Fruit fly (Drosophila melanogaster): ENCODE measurements around the gene CG44325.

CG44325 gene

DNA sequence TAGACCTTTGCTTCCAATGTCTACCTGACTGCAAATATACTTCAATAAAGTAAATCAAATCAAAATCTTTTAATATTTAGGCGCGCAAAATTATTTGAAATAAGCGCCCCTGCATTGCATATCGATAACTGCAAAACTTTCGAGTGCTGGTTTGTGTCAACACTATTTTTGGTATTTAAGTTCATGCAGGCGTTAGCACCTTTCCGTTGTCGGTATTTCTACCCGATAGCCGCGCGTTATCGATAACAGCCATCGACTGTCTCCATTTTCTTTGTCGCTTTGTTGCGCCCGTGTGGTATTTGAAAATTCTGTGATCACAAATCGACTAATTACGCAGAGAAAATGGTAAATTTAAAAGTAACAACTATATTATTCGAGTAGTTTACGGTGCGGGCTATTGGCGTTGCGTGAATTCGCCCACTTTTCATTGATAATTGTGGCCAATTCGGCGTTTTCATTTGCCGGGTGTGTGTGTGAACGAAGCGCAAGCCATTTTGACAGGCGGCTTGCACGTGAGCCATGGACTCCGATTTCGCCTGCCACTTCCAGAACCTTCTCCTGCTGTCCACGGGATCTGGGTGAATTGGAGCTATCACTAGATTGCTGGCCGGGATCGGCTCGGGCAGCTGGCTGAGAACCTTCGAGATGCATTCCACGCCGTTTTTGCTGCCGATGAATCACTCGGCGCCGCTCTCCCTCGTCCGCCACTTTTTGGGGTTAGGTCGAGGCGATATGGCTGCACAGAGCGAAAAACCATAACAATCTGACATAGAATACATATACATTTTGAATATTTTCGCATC is 11.2 kb upstream of the CG44325 start, which contains the start of gene CCT2:
Gene CCT2, plus strand, starts transcription at position 260 of the 803 bp plus-strand sequence.
- TF ChIP-seq MBD-R2 (GFP tag; IDR thresholded peaks at IDR 0.05) (peak; percentile 22; the same call in 1 of the 2 replicates), CG8281 (tag; optimal IDR thresholded peaks at IDR 0.05) (no peak), CG16779 (GFP tag; IDR thresholded peaks at IDR 0.05) (no peak), CG4707 (GFP tag; optimal IDR thresholded peaks at IDR 0.05) (no peak), phol (tag; optimal IDR thresholded peaks at IDR 0.05) (peak; percentile 91), CG15514 (GFP tag; optimal IDR thresholded peaks at IDR 0.05) (peak; percentile 63), CG13123 (GFP tag; optimal IDR thresholded peaks at IDR 0.05) (no peak), CG13287 (GFP tag; IDR thresholded peaks at IDR 0.05; ENCODE audit: partially characterized antibody) (peak; percentile 74), stwl (tag; optimal IDR thresholded peaks at IDR 0.05) (peak; percentile 31), CkIIα-i1 (GFP tag; IDR thresholded peaks at IDR 0.05) (no peak), CG12942 (GFP tag; optimal IDR thresholded peaks at IDR 0.05) (no peak), CG34422 (GFP tag; IDR thresholded peaks at IDR 0.05) (peak; percentile 62; the same call in 2 of the 3 replicates), CG1603 (tag; optimal IDR thresholded peaks at IDR 0.05) (peak; percentile 57), Hand (GFP tag; optimal IDR thresholded peaks at IDR 0.05) (peak; percentile 3), CG17359 (tag; optimal IDR thresholded peaks at IDR 0.05) (no peak), E2f2 (GFP tag; IDR thresholded peaks at IDR 0.05) (peak; percentile 97), ac (GFP tag; optimal IDR thresholded peaks at IDR 0.05) (no peak), Opbp (GFP tag; IDR thresholded peaks at IDR 0.05; ENCODE audit: partially characterized antibody) (peak; percentile 73), da (GFP tag; optimal IDR thresholded peaks at IDR 0.05) (no peak), Hr51 (GFP tag; optimal IDR thresholded peaks at IDR 0.05) (no peak), mam (GFP tag; optimal IDR thresholded peaks at IDR 0.05) (no peak), CG9609 (GFP tag; optimal IDR thresholded peaks at IDR 0.05) (no peak), CG7786 (GFP tag; optimal IDR thresholded peaks at IDR 0.05) (no peak), CG33213 (GFP tag; optimal IDR thresholded peaks at IDR 0.05) (peak; percentile 41), CG12104 (GFP tag; optimal IDR thresholded peaks at IDR 0.05) (no peak), p53 (GFP tag; optimal IDR thresholded peaks at IDR 0.05) (no peak), Vsx1 (GFP tag; optimal IDR thresholded peaks at IDR 0.05) (no peak), Hey (tag; optimal IDR thresholded peaks at IDR 0.05) (no peak), bowl (GFP tag; IDR thresholded peaks at IDR 0.05) (no peak), Scr (GFP tag; IDR thresholded peaks at IDR 0.05; ENCODE audit: partially characterized antibody) (peak; percentile 58), shn (GFP tag; optimal IDR thresholded peaks at IDR 0.05) (no peak), CG14710 (tag; optimal IDR thresholded peaks at IDR 0.05) (peak; percentile 29), CG6791 (GFP tag; IDR thresholded peaks at IDR 0.05; ENCODE audit: partially characterized antibody) (peak; percentile 68; the same call in 2 of the 3 replicates), CG2116 (GFP tag; optimal IDR thresholded peaks at IDR 0.05) (peak; percentile 86), dmrt99B (tag; optimal IDR thresholded peaks at IDR 0.05) (no peak), dati (GFP tag; IDR thresholded peaks at IDR 0.05) (no peak), CG8388 (GFP tag; optimal IDR thresholded peaks at IDR 0.05) (no peak), HmgD (GFP tag; optimal IDR thresholded peaks at IDR 0.05) (peak; percentile 41), HLH4C (GFP tag; IDR thresholded peaks at IDR 0.05; ENCODE audit: partially characterized antibody) (peak; percentile 76), NC2α (GFP tag; optimal IDR thresholded peaks at IDR 0.05) (no peak), gcm (GFP tag; optimal IDR thresholded peaks at IDR 0.05) (no peak), wek (GFP tag; optimal IDR thresholded peaks at IDR 0.05) (no peak), gce (GFP tag; IDR thresholded peaks at IDR 0.05) (no peak), CG9876 (GFP tag; optimal IDR thresholded peaks at IDR 0.05) (no peak), Jarid2 (GFP tag; optimal IDR thresholded peaks at IDR 0.05) (no peak), Hr39 (optimal IDR thresholded peaks at IDR 0.05) (no peak), exex (tag; optimal IDR thresholded peaks at IDR 0.05) (no peak), CG17385 (GFP tag; optimal IDR thresholded peaks at IDR 0.05) (no peak), CG4854 (GFP tag; optimal IDR thresholded peaks at IDR 0.05) (no peak)

Data from whole organism, embryonic.